Fruit fly (Drosophila melanogaster) whole organism, prepupa: ENCODE data around the gene THADA.

ENCODE experiments used
- CG3919 ChIP-seq: fragments of 200-800 bp; sonication (Bioruptor generic); optimal IDR thresholded peaks from 3 replicates; lab custom pipeline; 2016; ENCODE audit warnings: missing biosample characterization, missing genetic modification characterization
- CG4318 ChIP-seq: fragments of 200-800 bp; sonication (Bioruptor generic); optimal IDR thresholded peaks from 3 replicates; lab custom pipeline; 2017; ENCODE audit warnings: missing biosample characterization, mild to moderate bottlenecking, missing genetic modification characterization
- CG6163 ChIP-seq: fragments of 200-800 bp; sonication (Bioruptor generic); IDR thresholded peaks from 3 replicates; pipeline ENCODE4 v1.3.6; 2022; ENCODE audit warnings: missing biosample characterization, missing genetic modification characterization
- CG6854 ChIP-seq: fragments of 200-800 bp; sonication (Bioruptor generic); optimal IDR thresholded peaks from 2 replicates; lab custom pipeline; 2017; ENCODE audit warnings: missing biosample characterization, mild to moderate bottlenecking, missing genetic modification characterization
- Ets21C ChIP-seq: fragments of 200-800 bp; sonication (Bioruptor generic); optimal IDR thresholded peaks from 3 replicates; lab custom pipeline; 2016; ENCODE audit warnings: missing biosample characterization, missing genetic modification characterization
- Ets96B ChIP-seq: fragments of 200-800 bp; optimal IDR thresholded peaks from 2 replicates; lab custom pipeline; 2019; ENCODE audit warnings: missing biosample characterization, mild to moderate bottlenecking, missing genetic modification characterization, moderate library complexity
- Gug ChIP-seq: fragments of 200-800 bp; sonication (Bioruptor generic); IDR thresholded peaks from 2 replicates; pipeline ENCODE4 v1.3.6; 2022; ENCODE audit warnings: missing biosample characterization, missing genetic modification characterization
- OdsH ChIP-seq: fragments of 200-800 bp; sonication (Bioruptor generic); optimal IDR thresholded peaks from 3 replicates; lab custom pipeline; 2016; ENCODE audit warnings: missing biosample characterization, missing genetic modification characterization

- TF ChIP-seq Ets21C (GFP tag; lab: Kevin White, UChicago) (no peak), OdsH (no peak), CG6854 (GFP tag; lab: Kevin White, UChicago) (no peak), Gug (no peak), CG3919 (no peak), Ets96B (tag; lab: Kevin White, UChicago) (no peak), CG6163 (no peak), CG4318 (no peak)
Observed at dm6 chrX:19886515-19886914, 21.2 kb upstream of the THADA start.
